Fruit fly (Drosophila melanogaster): Measurements from ENCODE around the gene SmB.

The SmB gene

dm6 chr2L:10426534-10427048 is at the start of gene SmB, which contains the start of gene KdelR:
SmB (minus strand) TSS chr2L:10426627.
KdelR (plus strand) TSS chr2L:10426887.
- TF ChIP-seq pzg (GFP tag; optimal IDR thresholded peaks at IDR 0.05): peak; percentile 51
- no peak for TF ChIP-seq CG3407 (GFP tag; optimal IDR thresholded peaks at IDR 0.05)
- TF ChIP-seq CHES-1-like (GFP tag; optimal IDR thresholded peaks at IDR 0.05): peak; percentile 26
- no peak for TF ChIP-seq CG10959 (GFP tag; IDR thresholded peaks at IDR 0.05)
- TF ChIP-seq Meics (GFP tag; optimal IDR thresholded peaks at IDR 0.05): no peak
- no peak for TF ChIP-seq CG2678 (tag; optimal IDR thresholded peaks at IDR 0.05)
- TF ChIP-seq mirr (GFP tag; optimal IDR thresholded peaks at IDR 0.05): no peak
- no peak for TF ChIP-seq TFAM (GFP tag; optimal IDR thresholded peaks at IDR 0.05)
- no peak for TF ChIP-seq gt (GFP tag; IDR thresholded peaks at IDR 0.05)
- TF ChIP-seq CG7839 (tag; optimal IDR thresholded peaks at IDR 0.05): no peak
- no peak for TF ChIP-seq Abd-B (GFP tag; optimal IDR thresholded peaks at IDR 0.05)
- TF ChIP-seq Drgx (GFP tag; IDR thresholded peaks at IDR 0.05): no peak
- TF ChIP-seq CG13894 (tag; optimal IDR thresholded peaks at IDR 0.05): no peak
- no peak for TF ChIP-seq eyg (GFP tag; optimal IDR thresholded peaks at IDR 0.05)
- peak; percentile 6; the same call in 1 of the 3 replicates for TF ChIP-seq zfh1 (GFP tag; IDR thresholded peaks at IDR 0.05)
- no peak for TF ChIP-seq Atf6 (GFP tag; IDR thresholded peaks at IDR 0.05)
- TF ChIP-seq CG15479 (GFP tag; optimal IDR thresholded peaks at IDR 0.05): no peak
- no peak for TF ChIP-seq CG1647 (GFP tag; optimal IDR thresholded peaks at IDR 0.05)
- TF ChIP-seq ro (GFP tag; IDR thresholded peaks at IDR 0.05): no peak
- peak; percentile 56 for TF ChIP-seq ewg (GFP tag; optimal IDR thresholded peaks at IDR 0.05)
- no peak; the same call in 1 of the 2 replicates for TF ChIP-seq CG32772 (GFP tag; IDR thresholded peaks at IDR 0.05)
- TF ChIP-seq so (GFP tag; IDR thresholded peaks at IDR 0.05): no peak
- no peak for TF ChIP-seq CG12219 (GFP tag; optimal IDR thresholded peaks at IDR 0.05)
- TF ChIP-seq grau (tag; optimal IDR thresholded peaks at IDR 0.05): peak; percentile 32
- TF ChIP-seq CG18599 (GFP tag; optimal IDR thresholded peaks at IDR 0.05): no peak
- peak; percentile 87 for TF ChIP-seq CG14710 (tag; optimal IDR thresholded peaks at IDR 0.05)
- peak; percentile 83 for TF ChIP-seq unc-4 (GFP tag; IDR thresholded peaks at IDR 0.05; ENCODE audit: partially characterized antibody)
- TF ChIP-seq Ets65A (GFP tag): no peak
- TF ChIP-seq CG17186 (GFP tag; optimal IDR thresholded peaks at IDR 0.05): peak; percentile 3
- no peak for TF ChIP-seq CG6854 (GFP tag; optimal IDR thresholded peaks at IDR 0.05)
- no peak for TF ChIP-seq fd64A (GFP tag; optimal IDR thresholded peaks at IDR 0.05)
- no peak for TF ChIP-seq Mes4 (GFP tag; optimal IDR thresholded peaks at IDR 0.05)
- TF ChIP-seq CG30403 (GFP tag; optimal IDR thresholded peaks at IDR 0.05): peak; percentile 44
- TF ChIP-seq H15 (GFP tag; IDR thresholded peaks at IDR 0.05): no peak
- no peak for TF ChIP-seq az2 (GFP tag; optimal IDR thresholded peaks at IDR 0.05)
- TF ChIP-seq Med (GFP tag): peak; percentile 83
- TF ChIP-seq B-H1 (GFP tag; IDR thresholded peaks at IDR 0.05): no peak
- peak; percentile 30 for TF ChIP-seq CG7556 (GFP tag; optimal IDR thresholded peaks at IDR 0.05)
- TF ChIP-seq BtbVII (GFP tag; optimal IDR thresholded peaks at IDR 0.05): peak; percentile 11
- peak; percentile 40 for TF ChIP-seq CG8290 (GFP tag; optimal IDR thresholded peaks at IDR 0.05)
- TF ChIP-seq CG8290 (tag; optimal IDR thresholded peaks at IDR 0.05): peak in 1 of 2 experiments; percentile 53
- no peak for TF ChIP-seq CG10462 (GFP tag; optimal IDR thresholded peaks at IDR 0.05)
- no peak for TF ChIP-seq luna (GFP tag; optimal IDR thresholded peaks at IDR 0.05)
- peak; percentile 86 for TF ChIP-seq Scr (GFP tag; IDR thresholded peaks at IDR 0.05; ENCODE audit: partially characterized antibody)
- no peak for TF ChIP-seq CG17802 (tag; optimal IDR thresholded peaks at IDR 0.05)
- TF ChIP-seq MESR4 (GFP tag; optimal IDR thresholded peaks at IDR 0.05): peak; percentile 92
- TF ChIP-seq CG10654 (GFP tag; optimal IDR thresholded peaks at IDR 0.05): no peak
- TF ChIP-seq CG3163 (GFP tag; optimal IDR thresholded peaks at IDR 0.05): no peak
- no peak for TF ChIP-seq CG10147 (GFP tag; optimal IDR thresholded peaks at IDR 0.05)
- TF ChIP-seq kah (GFP tag; optimal IDR thresholded peaks at IDR 0.05): no peak
- no peak for TF ChIP-seq shn (GFP tag; optimal IDR thresholded peaks at IDR 0.05)
